Worm (Caenorhabditis elegans) whole organism, mixed stage, embryonic: Measurements from ENCODE around the gene clec-238.

ENCODE experiments used
- ces-1 ChIP-seq: fragments of 150-350 bp; optimal IDR thresholded peaks from 2 replicates; lab custom pipeline; 2014; ENCODE audit warnings: missing biosample characterization, missing genetic modification reagents, missing genetic modification characterization
- nhr-237 ChIP-seq: fragments of 150-350 bp; optimal IDR thresholded peaks from 2 replicates; lab custom pipeline; 2014; ENCODE audit warnings: missing biosample characterization, missing genetic modification characterization
- snpc-4 ChIP-seq: fragments of 150-350 bp; optimal IDR thresholded peaks from 2 replicates; lab custom pipeline; 2014; ENCODE audit warnings: missing biosample characterization, missing genetic modification characterization
- sptf-1 ChIP-seq: sonication (generic microtip); optimal IDR thresholded peaks from 2 replicates; lab custom pipeline; 2017; ENCODE audit warnings: mild to moderate bottlenecking, missing genetic modification characterization, moderate library complexity, missing compliant biosample characterization
- unc-39 ChIP-seq: fragments of 150-350 bp; optimal IDR thresholded peaks from 2 replicates; lab custom pipeline; 2014; ENCODE audit warnings: missing biosample characterization, missing genetic modification characterization
- unc-62 ChIP-seq: fragments of 150-350 bp; optimal IDR thresholded peaks from 2 replicates; lab custom pipeline; 2014; ENCODE audit warnings: missing biosample characterization, missing genetic modification reagents, missing genetic modification characterization

DNA sequence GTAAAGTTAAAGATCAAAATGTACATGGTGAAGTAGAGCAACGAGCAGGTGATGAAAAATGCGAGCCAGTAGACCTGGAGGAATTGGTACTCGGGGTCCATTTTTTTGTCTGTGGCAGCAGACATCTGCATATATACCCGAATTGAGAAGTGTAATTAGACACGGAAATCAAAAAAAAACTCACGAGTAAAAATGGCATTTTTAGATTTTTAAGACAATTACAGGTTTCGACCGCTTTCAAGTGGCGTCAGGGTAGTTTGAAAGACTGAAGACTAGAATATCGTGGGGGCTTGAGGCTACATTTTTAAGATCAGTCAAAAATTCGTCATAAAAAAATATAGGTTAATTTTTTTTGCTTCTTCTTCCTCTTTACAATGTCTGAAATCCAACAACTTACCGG is 48.9 kb upstream of the clec-238 start, which contains the start of gene srd-68:
- no peak for TF ChIP-seq snpc-4 (tag; lab: Kevin White, UChicago)
- TF ChIP-seq ces-1, result no peak
- TF ChIP-seq sptf-1, result no peak
- TF ChIP-seq unc-39 (tag; lab: Kevin White, UChicago), result no peak
- no peak for TF ChIP-seq unc-62 (GFP tag; lab: Kevin White, UChicago)
- no peak for TF ChIP-seq nhr-237 (tag; lab: Kevin White, UChicago)
